Fruit fly (Drosophila melanogaster): Measurements from ENCODE around the gene Mgat2.

Mgat2 gene

dm6 chr3R:29995035-29995434, 27.0 kb downstream of the Mgat2 start, which contains the start of the genes CG7903 and Sas-6 (continued):
- peak; percentile 62 for TF ChIP-seq Myb (GFP tag; optimal IDR thresholded peaks at IDR 0.05)
- peak; percentile 75 for TF ChIP-seq Scr (GFP tag; IDR thresholded peaks at IDR 0.05; ENCODE audit: partially characterized antibody)
- TF ChIP-seq knrl (GFP tag; IDR thresholded peaks at IDR 0.05; ENCODE audit: partially characterized antibody), result peak; percentile 67

- peak; percentile 17 for TF ChIP-seq BEAF-32 (GFP tag; optimal IDR thresholded peaks at IDR 0.05)
- peak; percentile 45; the same call in 1 of the 3 replicates for TF ChIP-seq HLH4C (GFP tag; IDR thresholded peaks at IDR 0.05; ENCODE audit: partially characterized antibody)
- peak in 1 of 2 experiments; percentile 52 for TF ChIP-seq Pdp1 (GFP tag; optimal IDR thresholded peaks at IDR 0.05)
- peak; percentile 62 for TF ChIP-seq Med (GFP tag)
- TF ChIP-seq CG15514 (GFP tag; optimal IDR thresholded peaks at IDR 0.05), result peak; percentile 86
- TF ChIP-seq chif (GFP tag; optimal IDR thresholded peaks at IDR 0.05), result no peak
- TF ChIP-seq E2f2 (GFP tag; IDR thresholded peaks at IDR 0.05), result peak; percentile 86
- no peak for TF ChIP-seq crc (GFP tag; optimal IDR thresholded peaks at IDR 0.05)
- peak; percentile 98 for TF ChIP-seq CG2116 (GFP tag; optimal IDR thresholded peaks at IDR 0.05)
- TF ChIP-seq zfh1 (GFP tag; IDR thresholded peaks at IDR 0.05), result no peak
- no peak for TF ChIP-seq CG1832 (GFP tag; optimal IDR thresholded peaks at IDR 0.05)
- TF ChIP-seq Dref (GFP tag; IDR thresholded peaks at IDR 0.05), result peak; percentile 69
- 0 out of 4 replicates have a peak, but pooled peaks have one; percentile 32 for TF ChIP-seq Dll (GFP tag; IDR thresholded peaks at IDR 0.05; ENCODE audit: partially characterized antibody)
- no peak for TF ChIP-seq CG17186 (GFP tag; optimal IDR thresholded peaks at IDR 0.05)
- TF ChIP-seq YL-1 (GFP tag; optimal IDR thresholded peaks at IDR 0.05), result peak; percentile 18
- peak; percentile 9 for TF ChIP-seq CG6765 (GFP tag; optimal IDR thresholded peaks at IDR 0.05)
- no peak for TF ChIP-seq sim (GFP tag; IDR thresholded peaks at IDR 0.05)
- TF ChIP-seq Ets97D (GFP tag; optimal IDR thresholded peaks at IDR 0.05), result no peak
- TF ChIP-seq CG34224 (GFP tag; IDR thresholded peaks at IDR 0.05; ENCODE audit: partially characterized antibody), result 0 out of 3 replicates have a peak, but pooled peaks have one; percentile 40
- TF ChIP-seq wor (GFP tag; IDR thresholded peaks at IDR 0.05), result no peak
- TF ChIP-seq abd-A (tag; optimal IDR thresholded peaks at IDR 0.05), result no peak
- peak; percentile 32 for TF ChIP-seq bigmax (GFP tag; optimal IDR thresholded peaks at IDR 0.05)
- peak; percentile 46 for TF ChIP-seq Sry-δ (GFP tag; optimal IDR thresholded peaks at IDR 0.05)
- TF ChIP-seq CG5245 (GFP tag; optimal IDR thresholded peaks at IDR 0.05), result no peak
- no peak for TF ChIP-seq CG2120 (GFP tag; optimal IDR thresholded peaks at IDR 0.05)
- peak; percentile 24 for TF ChIP-seq Fer1 (GFP tag; optimal IDR thresholded peaks at IDR 0.05)
- TF ChIP-seq MBD-R2 (GFP tag; IDR thresholded peaks at IDR 0.05), result peak; percentile 41
- peak; percentile 22; the same call in 1 of the 2 replicates for TF ChIP-seq unc-4 (GFP tag; IDR thresholded peaks at IDR 0.05; ENCODE audit: partially characterized antibody)
- no peak for TF ChIP-seq hbn (GFP tag; IDR thresholded peaks at IDR 0.05; ENCODE audit: partially characterized antibody)
- peak; percentile 82 for TF ChIP-seq Dp (GFP tag; optimal IDR thresholded peaks at IDR 0.05)
- TF ChIP-seq CG13287 (GFP tag; IDR thresholded peaks at IDR 0.05; ENCODE audit: partially characterized antibody), result peak; percentile 36; the same call in 1 of the 2 replicates
- peak; percentile 62 for TF ChIP-seq MESR4 (GFP tag; optimal IDR thresholded peaks at IDR 0.05)
- peak; percentile 55 for TF ChIP-seq CG13894 (tag; optimal IDR thresholded peaks at IDR 0.05)
- no peak for TF ChIP-seq E2f1 (GFP tag; IDR thresholded peaks at IDR 0.05)
- TF ChIP-seq pzg (GFP tag; optimal IDR thresholded peaks at IDR 0.05), result peak; percentile 40
- peak in 1 of 2 experiments; percentile 21 for TF ChIP-seq crp (GFP tag; optimal IDR thresholded peaks at IDR 0.05)
- no peak for TF ChIP-seq CG14014 (GFP tag; IDR thresholded peaks at IDR 0.05)
- TF ChIP-seq gfzf (GFP tag; optimal IDR thresholded peaks at IDR 0.05), result peak; percentile 4
- 0 out of 3 replicates have a peak, but pooled peaks have one; percentile 24 for TF ChIP-seq CG16813 (GFP tag; IDR thresholded peaks at IDR 0.05; ENCODE audit: partially characterized antibody)
- TF ChIP-seq Atf3 (GFP tag; optimal IDR thresholded peaks at IDR 0.05), result no peak
These were observed 28.9 kb downstream of the Mgat2 start, which contains the start of gene Acph-1 for dm6 chr3R:29993134-29993533. Acph-1 (minus strand) TSS chr3R:29993411.

All from whole organism, embryonic.